Worm (Caenorhabditis elegans): Measurements from ENCODE around the gene T16H12.13.

T16H12.13 gene

ce11 chrIII:10132495-10133450, 47.6 kb downstream of the T16H12.13 start (continued):
- TF ChIP-seq sptf-2 (GFP tag; optimal IDR thresholded peaks at IDR 0.05), result no peak
- no peak for TF ChIP-seq athp-1 (tag; optimal IDR thresholded peaks at IDR 0.05)
- TF ChIP-seq cebp-1 (GFP tag; IDR thresholded peaks at IDR 0.05), result no peak
- TF ChIP-seq cebp-1 (tag; optimal IDR thresholded peaks at IDR 0.05), result peak; percentile 41
- no peak for TF ChIP-seq pha-4 (tag; optimal IDR thresholded peaks at IDR 0.05)
- peak; percentile 25; the same call in 1 of the 2 replicates for TF ChIP-seq B0336.3 (GFP tag; IDR thresholded peaks at IDR 0.05)
- no peak for TF ChIP-seq snpc-3.4 (tag; optimal IDR thresholded peaks at IDR 0.05)
- no peak for TF ChIP-seq gei-17 (GFP tag; optimal IDR thresholded peaks at IDR 0.05)
- TF ChIP-seq aptf-3 (GFP tag; IDR thresholded peaks at IDR 0.05), result no peak
- peak; percentile 5 for TF ChIP-seq attf-5 (GFP tag; optimal IDR thresholded peaks at IDR 0.05)
- no peak for TF ChIP-seq lag-1 (GFP tag; IDR thresholded peaks at IDR 0.05)
- no peak for TF ChIP-seq F23B12.7 (tag; optimal IDR thresholded peaks at IDR 0.05; ENCODE audit: insufficient read depth)
- 0 out of 2 replicates have a peak, but pooled peaks have one; percentile 27 for TF ChIP-seq egl-44 (GFP tag; IDR thresholded peaks at IDR 0.05)
- no peak for TF ChIP-seq madf-8 (GFP tag; conservative IDR thresholded peaks at IDR 0.05)
- no peak for TF ChIP-seq cebp-2 (GFP tag; IDR thresholded peaks at IDR 0.05)
- TF ChIP-seq tbp1 (GFP tag; optimal IDR thresholded peaks at IDR 0.05), result no peak
- no peak for TF ChIP-seq K11D2.4 (GFP tag; IDR thresholded peaks at IDR 0.05)
- no peak for TF ChIP-seq egl-18 (GFP tag; IDR thresholded peaks at IDR 0.05)
- TF ChIP-seq let-607 (tag; optimal IDR thresholded peaks at IDR 0.05), result no peak
- peak; percentile 6 for TF ChIP-seq nhr-80 (tag; optimal IDR thresholded peaks at IDR 0.05)
- no peak for TF ChIP-seq ceh-27 (GFP tag; optimal IDR thresholded peaks at IDR 0.05)
- TF ChIP-seq Y53G8AR.9 (GFP tag; conservative IDR thresholded peaks at IDR 0.05), result 0 out of 2 replicates have a peak, but pooled peaks have one; percentile 18
- TF ChIP-seq rcor-1 (GFP tag; IDR thresholded peaks at IDR 0.05), result no peak
- no peak for TF ChIP-seq D2030.7 (GFP tag; IDR thresholded peaks at IDR 0.05)
- TF ChIP-seq mes-4 (tag; optimal IDR thresholded peaks at IDR 0.05), result no peak
- no peak for TF ChIP-seq dpff-1 (tag; optimal IDR thresholded peaks at IDR 0.05)
- TF ChIP-seq nhr-90 (tag; optimal IDR thresholded peaks at IDR 0.05), result no peak
- no peak for TF ChIP-seq nhr-179 (tag; optimal IDR thresholded peaks at IDR 0.05)

ce11 chrIII:10134517-10134916, 49.3 kb downstream of the T16H12.13 start:
- TF ChIP-seq ztf-26 (tag; optimal IDR thresholded peaks at IDR 0.05), result no peak
- no peak for TF ChIP-seq let-526 (GFP tag; IDR thresholded peaks at IDR 0.05)
- TF ChIP-seq nhr-80 (tag; optimal IDR thresholded peaks at IDR 0.05), result peak; percentile 59
- TF ChIP-seq ekl-4 (GFP tag; IDR thresholded peaks at IDR 0.05), result no peak
- TF ChIP-seq aptf-2 (GFP tag; conservative IDR thresholded peaks at IDR 0.05), result no peak
- TF ChIP-seq die-1 (tag; optimal IDR thresholded peaks at IDR 0.05), result no peak
- no peak for TF ChIP-seq dox-1 (GFP tag; IDR thresholded peaks at IDR 0.05)

All from whole organism, young adult.